Fruit fly (Drosophila melanogaster) whole organism, pupa: ENCODE data around the gene CG13609.

Experiments used
- CG13204 ChIP-seq: fragments of 200-800 bp; sonication (Bioruptor generic); optimal IDR thresholded peaks from 2 replicates; lab custom pipeline; 2018; ENCODE audit warnings: missing biosample characterization, mild to moderate bottlenecking, missing genetic modification characterization, moderate library complexity
- CG17806 ChIP-seq: fragments of 200-800 bp; sonication (Bioruptor generic); optimal IDR thresholded peaks from 2 replicates; lab custom pipeline; 2018; ENCODE audit warnings: missing biosample characterization, mild to moderate bottlenecking, missing genetic modification characterization, moderate library complexity
- CG8159 ChIP-seq: fragments of 200-800 bp; sonication (Bioruptor generic); optimal IDR thresholded peaks from 3 replicates; lab custom pipeline; 2018; ENCODE audit warnings: missing biosample characterization, mild to moderate bottlenecking, missing genetic modification characterization, moderate library complexity
- CG8301 ChIP-seq: fragments of 200-800 bp; sonication (Bioruptor generic); optimal IDR thresholded peaks from 2 replicates; lab custom pipeline; 2018; ENCODE audit warnings: missing biosample characterization, mild to moderate bottlenecking, missing genetic modification characterization
- D1 ChIP-seq: fragments of 200-800 bp; sonication (Bioruptor generic); optimal IDR thresholded peaks from 2 replicates; lab custom pipeline; 2018; ENCODE audit warnings: missing biosample characterization, mild to moderate bottlenecking, missing genetic modification characterization, moderate library complexity
- EcR ChIP-seq: fragments of 200-800 bp; sonication (Bioruptor generic); optimal IDR thresholded peaks from 3 replicates; lab custom pipeline; 2019; ENCODE audit warnings: missing biosample characterization, missing genetic modification characterization, mild to moderate bottlenecking, moderate library complexity, missing genetic modification reagents
- Ets98B ChIP-seq: fragments of 200-800 bp; sonication (Bioruptor generic); IDR thresholded peaks from 2 replicates; pipeline ENCODE4 v1.3.6; 2022; ENCODE audit warnings: missing biosample characterization, missing genetic modification characterization
- Pif1B ChIP-seq: fragments of 200-800 bp; sonication (Bioruptor generic); optimal IDR thresholded peaks from 3 replicates; lab custom pipeline; 2016; ENCODE audit warnings: missing biosample characterization, missing genetic modification characterization

DNA sequence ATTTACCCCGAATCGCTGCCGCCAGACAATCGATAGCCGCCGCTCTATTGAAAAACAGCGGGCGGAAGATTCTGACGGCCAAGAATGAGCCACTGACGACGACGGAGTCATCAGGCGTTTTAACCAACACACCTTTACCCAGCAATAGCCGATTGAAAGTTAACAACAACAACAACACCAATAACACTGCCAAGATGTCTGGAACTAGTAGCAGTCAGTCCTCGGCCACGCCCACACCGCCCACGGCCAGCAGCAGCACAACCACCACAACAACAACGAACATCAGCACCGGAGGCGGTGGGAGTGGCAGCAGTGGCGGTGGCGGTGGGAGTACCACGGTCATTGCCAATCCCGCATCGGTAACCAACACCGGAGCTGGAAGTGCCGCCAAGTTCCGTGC, 5.1 kb downstream of the CG13609 start:
- TF ChIP-seq EcR (no peak), Pif1B (GFP tag; lab: Kevin White, UChicago) (no peak), Ets98B (GFP tag; lab: Robert Waterston, UW) (no peak), D1 (tag; lab: Kevin White, UChicago) (no peak), CG8159 (no peak), CG17806 (no peak), CG8301 (tag; lab: Kevin White, UChicago) (no peak), CG13204 (GFP tag; lab: Kevin White, UChicago) (no peak)
